Fruit fly (Drosophila melanogaster) whole organism, prepupa: Measurements from ENCODE around the gene cup.

Experiments used
- Blimp-1 ChIP-seq: fragments of 200-800 bp; sonication (Bioruptor generic); optimal IDR thresholded peaks from 3 replicates; lab custom pipeline; 2017; ENCODE audit warnings: missing biosample characterization, missing genetic modification characterization, mild to moderate bottlenecking, moderate library complexity, missing genetic modification reagents
- CG10631 ChIP-seq: fragments of 200-800 bp; sonication (Bioruptor generic); optimal IDR thresholded peaks from 2 replicates; lab custom pipeline; 2016; ENCODE audit warnings: missing biosample characterization, missing genetic modification characterization
- CG6792 ChIP-seq: fragments of 200-800 bp; sonication (Bioruptor generic); optimal IDR thresholded peaks from 3 replicates; lab custom pipeline; 2016; ENCODE audit warnings: missing biosample characterization, missing genetic modification characterization

DNA sequence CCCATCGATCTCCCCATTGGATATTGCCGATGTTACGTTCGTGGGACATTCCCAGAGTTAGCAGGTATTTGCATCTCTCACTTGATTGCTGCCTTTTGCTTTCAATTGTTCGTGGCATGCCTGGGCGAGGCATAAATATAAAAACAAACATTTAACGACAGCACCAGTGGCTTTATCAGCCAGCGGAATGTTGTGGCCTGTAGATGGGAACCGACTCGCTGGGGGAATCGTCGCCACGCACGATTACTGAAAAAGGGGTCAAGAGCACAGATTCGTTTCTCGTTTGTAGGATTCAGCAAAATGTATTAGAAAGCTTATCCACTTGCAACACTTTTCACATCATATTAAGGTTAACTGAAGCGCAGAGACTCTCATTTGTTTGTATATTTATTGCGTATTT is 7.9 kb downstream of the cup start:
- TF ChIP-seq CG10631 (GFP tag; lab: Kevin White, UChicago) (no peak), CG6792 (no peak), Blimp-1 (GFP tag; lab: Kevin White, UChicago) (no peak)
